Worm (Caenorhabditis elegans) whole organism, L2 larva: ENCODE data around the gene pdf-1.

Experiments
- ZK546.5 ChIP-seq: sonication (generic microtip); optimal IDR thresholded peaks from 2 replicates; lab custom pipeline; 2017; ENCODE audit warnings: missing biosample characterization, missing genetic modification characterization
- alr-1 ChIP-seq: fragments of 150-350 bp; optimal IDR thresholded peaks from 2 replicates; lab custom pipeline; 2014; ENCODE audit warnings: missing biosample characterization, missing genetic modification characterization
- dmd-4 ChIP-seq: sonication (generic microtip); optimal IDR thresholded peaks from 2 replicates; lab custom pipeline; 2017; ENCODE audit warnings: missing biosample characterization, missing genetic modification characterization
- egl-27 ChIP-seq: sonication (generic microtip); optimal IDR thresholded peaks from 3 replicates; lab custom pipeline; 2017; ENCODE audit warnings: missing biosample characterization, missing genetic modification reagents, missing genetic modification characterization
- mbf-1 ChIP-seq: sonication (generic microtip); optimal IDR thresholded peaks from 2 replicates; lab custom pipeline; 2017; ENCODE audit warnings: missing biosample characterization, missing genetic modification characterization
- nhr-237 ChIP-seq: fragments of 150-350 bp; optimal IDR thresholded peaks from 2 replicates; lab custom pipeline; 2014; ENCODE audit warnings: missing biosample characterization, missing genetic modification characterization
- sem-4 ChIP-seq: fragments of 150-350 bp; optimal IDR thresholded peaks from 2 replicates; lab custom pipeline; 2014; ENCODE audit warnings: missing biosample characterization, missing genetic modification reagents, missing genetic modification characterization
- skn-1 ChIP-seq: sonication (generic microtip); optimal IDR thresholded peaks from 2 replicates; lab custom pipeline; 2017; ENCODE audit warnings: missing biosample characterization, missing genetic modification characterization
- snpc-4 ChIP-seq: fragments of 150-350 bp; optimal IDR thresholded peaks from 2 replicates; lab custom pipeline; 2014; ENCODE audit warnings: missing biosample characterization, missing genetic modification characterization
- zag-1 ChIP-seq: fragments of 150-350 bp; optimal IDR thresholded peaks from 2 replicates; lab custom pipeline; 2014; ENCODE audit warnings: missing biosample characterization, missing genetic modification characterization
- ztf-1 ChIP-seq: fragments of 200-800 bp; sonication (Bioruptor generic); conservative IDR thresholded peaks from 2 replicates; pipeline ENCODE4 v1.3.6; 2022; ENCODE audit warnings: missing genetic modification characterization, missing compliant biosample characterization

- TF ChIP-seq mbf-1 (no peak), sem-4 (tag; lab: Kevin White, UChicago) (no peak), snpc-4 (tag; lab: Kevin White, UChicago) (no peak), egl-27 (tag; lab: Kevin White, UChicago) (no peak), ztf-1 (no peak), alr-1 (tag; lab: Kevin White, UChicago) (no peak), ZK546.5 (tag; lab: Kevin White, UChicago) (no peak), skn-1 (tag; lab: Kevin White, UChicago) (no peak), nhr-237 (tag; lab: Kevin White, UChicago) (no peak), dmd-4 (tag; lab: Kevin White, UChicago) (no peak), zag-1 (tag; lab: Kevin White, UChicago) (no peak)
Observed at ce11 chrIII:6872534-6873150, 39.6 kb downstream of the pdf-1 start, which contains the start of gene K04C2.3.
